Worm (Caenorhabditis elegans): ENCODE data around the gene F41E6.15.

Gene F41E6.15

ce11 chrV:8606099-8606696 lies 3.7 kb upstream of the F41E6.15 start, which contains the start of gene vps-60 (continued):
- TF ChIP-seq Y22D7AL.16 (tag; optimal IDR thresholded peaks at IDR 0.05) (no peak), ceh-34 (tag; optimal IDR thresholded peaks at IDR 0.05) (peak; percentile 69), unc-3 (GFP tag; conservative IDR thresholded peaks at IDR 0.05) (no peak), unc-3 (tag; optimal IDR thresholded peaks at IDR 0.05) (peak; percentile 4), ceh-6 (GFP tag; optimal IDR thresholded peaks at IDR 0.05) (no peak), ceh-45 (GFP tag; IDR thresholded peaks at IDR 0.05) (no peak), T23F11.4 (GFP tag; optimal IDR thresholded peaks at IDR 0.05) (no peak), pha-2 (tag; optimal IDR thresholded peaks at IDR 0.05) (no peak), ztf-16 (tag; optimal IDR thresholded peaks at IDR 0.05) (peak; percentile 7), ahr-1 (tag; optimal IDR thresholded peaks at IDR 0.05) (no peak), pha-4 (tag; optimal IDR thresholded peaks at IDR 0.05) (no peak), syd-9 (tag; optimal IDR thresholded peaks at IDR 0.05) (no peak), nhr-11 (tag; optimal IDR thresholded peaks at IDR 0.05) (no peak), nfya-1 (tag; optimal IDR thresholded peaks at IDR 0.05) (peak; percentile 90), rnt-1 (tag; optimal IDR thresholded peaks at IDR 0.05) (peak; percentile 58), pax-1 (tag; optimal IDR thresholded peaks at IDR 0.05) (peak; percentile 9), ceh-31 (tag; optimal IDR thresholded peaks at IDR 0.05) (no peak), ceh-9 (tag; optimal IDR thresholded peaks at IDR 0.05) (no peak), C08G9.2 (tag; optimal IDR thresholded peaks at IDR 0.05) (no peak), madf-2 (tag; optimal IDR thresholded peaks at IDR 0.05) (no peak), pros-1 (tag; optimal IDR thresholded peaks at IDR 0.05) (no peak), ttx-3 (tag; optimal IDR thresholded peaks at IDR 0.05) (no peak), ceh-2 (tag; optimal IDR thresholded peaks at IDR 0.05) (peak; percentile 13), ceh-18 (tag; optimal IDR thresholded peaks at IDR 0.05) (peak; percentile 89), dve-1 (tag; optimal IDR thresholded peaks at IDR 0.05) (peak; percentile 48), unc-42 (tag; optimal IDR thresholded peaks at IDR 0.05) (peak; percentile 88), pqm-1 (tag; optimal IDR thresholded peaks at IDR 0.05) (peak; percentile 51)

ce11 chrV:8603272-8603671 lies 734 bp upstream of the F41E6.15 start, which contains the start of gene F41E6.5:
Gene F41E6.5, plus strand, starts transcription at chrV:8603480.
- TF ChIP-seq elt-2 (tag; optimal IDR thresholded peaks at IDR 0.05) (peak; percentile 65), ceh-2 (tag; optimal IDR thresholded peaks at IDR 0.05) (no peak)

- TF ChIP-seq zip-5 (tag; optimal IDR thresholded peaks at IDR 0.05) = no peak
- TF ChIP-seq lim-6 (tag; optimal IDR thresholded peaks at IDR 0.05) = no peak
- TF ChIP-seq ets-4 (tag; optimal IDR thresholded peaks at IDR 0.05) = no peak
- no peak for TF ChIP-seq ceh-6 (GFP tag; optimal IDR thresholded peaks at IDR 0.05)
- no peak for TF ChIP-seq pha-2 (tag; optimal IDR thresholded peaks at IDR 0.05)
- TF ChIP-seq sox-2 (GFP tag; IDR thresholded peaks at IDR 0.05) = no peak
- TF ChIP-seq ceh-18 (tag; optimal IDR thresholded peaks at IDR 0.05) = no peak
- no peak for TF ChIP-seq K02D7.2 (tag; optimal IDR thresholded peaks at IDR 0.05)
- no peak for TF ChIP-seq ceh-48 (tag; optimal IDR thresholded peaks at IDR 0.05)
- no peak for TF ChIP-seq rnt-1 (tag; optimal IDR thresholded peaks at IDR 0.05)
- no peak for TF ChIP-seq C38D4.7 (GFP tag; optimal IDR thresholded peaks at IDR 0.05)
- no peak for TF ChIP-seq nfya-1 (tag; optimal IDR thresholded peaks at IDR 0.05)
- TF ChIP-seq eyg-1 (tag; optimal IDR thresholded peaks at IDR 0.05) = no peak
- TF ChIP-seq F13H6.1 (tag; optimal IDR thresholded peaks at IDR 0.05) = no peak
- TF ChIP-seq ceh-24 (tag; optimal IDR thresholded peaks at IDR 0.05) = no peak
- no peak for TF ChIP-seq sdc-2 (tag; optimal IDR thresholded peaks at IDR 0.05)
- no peak for TF ChIP-seq ahr-1 (tag; optimal IDR thresholded peaks at IDR 0.05)
- TF ChIP-seq unc-3 (GFP tag; conservative IDR thresholded peaks at IDR 0.05) = no peak
- no peak for TF ChIP-seq unc-3 (tag; optimal IDR thresholded peaks at IDR 0.05)
Observed at ce11 chrV:8601420-8601819, 1.1 kb downstream of the F41E6.15 start, which contains the start of gene F41E6.8. Gene F41E6.8, minus strand, starts transcription at chrV:8601520.

Data from whole organism, late embryonic.